Worm (Caenorhabditis elegans) whole organism, late embryonic: Measurements from ENCODE around the gene npr-42.
A peak's percentile ranks its signal among the peaks of the same experiment; 100 is the strongest.

ENCODE experiments used
- C08G9.2 ChIP-seq: sonication (generic microtip); optimal IDR thresholded peaks from 2 replicates; lab custom pipeline; 2016; ENCODE audit warnings: mild to moderate bottlenecking, missing genetic modification characterization, moderate library complexity, missing compliant biosample characterization
- ceh-14 ChIP-seq: sonication (generic microtip); optimal IDR thresholded peaks from 2 replicates; lab custom pipeline; 2016; ENCODE audit warnings: missing genotype, missing genetic modification characterization, missing compliant biosample characterization
- dmd-4 ChIP-seq: sonication (generic microtip); optimal IDR thresholded peaks from 2 replicates; lab custom pipeline; 2016; ENCODE audit warnings: borderline replicate concordance, missing genetic modification characterization, missing compliant biosample characterization
- eyg-1 ChIP-seq: sonication (generic microtip); optimal IDR thresholded peaks from 2 replicates; lab custom pipeline; 2016; ENCODE audit warnings: missing genotype, missing genetic modification characterization, missing compliant biosample characterization
- sdc-2 ChIP-seq: sonication (generic microtip); optimal IDR thresholded peaks from 2 replicates; lab custom pipeline; 2016; ENCODE audit warnings: missing genotype, missing genetic modification characterization, missing compliant biosample characterization

DNA sequence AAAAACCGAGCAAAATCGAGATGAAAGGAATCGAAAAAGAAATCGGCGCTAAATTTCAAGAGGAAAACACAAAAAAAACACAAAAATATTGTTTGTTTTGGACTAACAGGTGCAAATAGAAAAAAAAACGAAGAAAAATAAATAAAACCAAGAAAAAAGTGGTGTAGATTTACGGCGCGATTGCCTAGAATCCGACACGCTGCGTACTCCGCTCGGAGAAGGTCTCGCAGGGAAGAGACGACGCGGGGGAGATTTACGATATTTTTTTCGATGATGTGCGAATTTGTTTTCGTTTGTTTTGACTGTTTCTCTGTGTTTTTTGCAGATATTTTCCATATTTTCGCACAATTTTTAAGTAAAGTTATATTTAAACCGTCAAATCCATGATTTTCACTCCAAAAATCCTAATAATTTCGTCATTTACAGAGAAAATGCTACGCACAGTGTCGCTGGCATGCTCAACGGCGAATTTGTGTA lies 23.3 kb downstream of the npr-42 start, which contains the start of gene sco-1:
- TF ChIP-seq C08G9.2 (peak; percentile 88), ceh-14 (tag; lab: Kevin White, UChicago) (peak; percentile 71), sdc-2 (no peak), eyg-1 (tag; lab: Kevin White, UChicago) (no peak), dmd-4 (tag; lab: Kevin White, UChicago) (no peak)
